Fruit fly (Drosophila melanogaster): ENCODE measurements around the gene CG1172.

dm6 chr3R:5420454-5420853, 26.7 kb downstream of the CG1172 start:
- TF ChIP-seq CG8478 (optimal IDR thresholded peaks at IDR 0.05) (no peak), CTCF (optimal IDR thresholded peaks at IDR 0.05) (no peak)
